Fruit fly (Drosophila melanogaster) whole organism, embryonic: Measurements from ENCODE around the gene Lsp2.

ENCODE experiments used
- Adf1 ChIP-seq: fragments of 200-800 bp; sonication (Bioruptor generic); IDR thresholded peaks from 2 replicates; pipeline ENCODE4 v1.3.6; 2022; ENCODE audit warnings: missing biosample characterization, missing genetic modification characterization
- Antp ChIP-seq: fragments of 200-800 bp; sonication (Bioruptor generic); optimal IDR thresholded peaks from 3 replicates; lab custom pipeline; 2016; ENCODE audit warnings: missing biosample characterization, missing genetic modification characterization
- Blimp-1 ChIP-seq: fragments of 200-800 bp; sonication (Bioruptor generic); optimal IDR thresholded peaks from 3 replicates; lab custom pipeline; 2018; ENCODE audit warnings: missing biosample characterization, missing genetic modification characterization, mild to moderate bottlenecking, moderate library complexity, missing genetic modification reagents
- Bteb2 ChIP-seq: fragments of 200-800 bp; sonication (Bioruptor generic); optimal IDR thresholded peaks from 2 replicates; lab custom pipeline; 2016; ENCODE audit warnings: missing biosample characterization, missing genetic modification characterization
- CG10431 ChIP-seq: fragments of 200-800 bp; sonication (Bioruptor generic); optimal IDR thresholded peaks from 3 replicates; lab custom pipeline; 2018; ENCODE audit warnings: missing biosample characterization, mild to moderate bottlenecking, missing genetic modification characterization
- CG11696 ChIP-seq: fragments of 200-800 bp; sonication (Bioruptor generic); IDR thresholded peaks from 2 replicates; pipeline ENCODE4 v1.3.6; 2022; ENCODE audit warnings: missing biosample characterization, missing genetic modification characterization
- CG12155 ChIP-seq: fragments of 200-800 bp; sonication (Bioruptor generic); optimal IDR thresholded peaks from 3 replicates; lab custom pipeline; 2016; ENCODE audit warnings: missing biosample characterization, missing genetic modification characterization
- CG13296 ChIP-seq: fragments of 200-800 bp; sonication (Bioruptor generic); optimal IDR thresholded peaks from 3 replicates; lab custom pipeline; 2018; ENCODE audit warnings: missing biosample characterization, mild to moderate bottlenecking, missing genetic modification characterization
- CG13775 ChIP-seq: fragments of 200-800 bp; sonication (Bioruptor generic); optimal IDR thresholded peaks from 3 replicates; lab custom pipeline; 2017; ENCODE audit warnings: missing biosample characterization, mild to moderate bottlenecking, missing genetic modification characterization
- CG15269 ChIP-seq: fragments of 200-800 bp; sonication (Bioruptor generic); optimal IDR thresholded peaks from 2 replicates; lab custom pipeline; 2018; ENCODE audit warnings: missing biosample characterization, mild to moderate bottlenecking, missing genetic modification characterization, moderate library complexity
- CG17186 ChIP-seq: fragments of 200-800 bp; sonication (Bioruptor generic); optimal IDR thresholded peaks from 3 replicates; lab custom pipeline; 2017; ENCODE audit warnings: missing biosample characterization, missing genetic modification reagents, missing genetic modification characterization
- CG18476 ChIP-seq: fragments of 200-800 bp; sonication (Bioruptor generic); optimal IDR thresholded peaks from 2 replicates; lab custom pipeline; 2016; ENCODE audit warnings: missing biosample characterization, mild to moderate bottlenecking, missing genetic modification characterization
- CG18619 ChIP-seq: fragments of 200-800 bp; sonication (Bioruptor generic); optimal IDR thresholded peaks from 3 replicates; lab custom pipeline; 2017; ENCODE audit warnings: missing biosample characterization, mild to moderate bottlenecking, missing genetic modification characterization
- CG18764 ChIP-seq: fragments of 200-800 bp; sonication (Bioruptor generic); optimal IDR thresholded peaks from 3 replicates; lab custom pipeline; 2016; ENCODE audit warnings: missing biosample characterization, missing genetic modification characterization
- CG2129 ChIP-seq: fragments of 200-800 bp; sonication (Bioruptor generic); IDR thresholded peaks from 2 replicates; pipeline ENCODE4 v1.3.6; 2022; ENCODE audit warnings: missing biosample characterization, missing genetic modification characterization; ENCODE audit not compliant: partially characterized antibody
- CG30020 ChIP-seq: fragments of 200-800 bp; optimal IDR thresholded peaks from 2 replicates; lab custom pipeline; 2019; ENCODE audit warnings: missing biosample characterization, mild to moderate bottlenecking, missing genetic modification characterization, moderate library complexity
- CG30431 ChIP-seq: fragments of 200-800 bp; sonication (Bioruptor generic); optimal IDR thresholded peaks from 2 replicates; lab custom pipeline; 2017; ENCODE audit warnings: missing biosample characterization, missing genetic modification characterization
- CG3281 ChIP-seq: fragments of 200-800 bp; sonication (Bioruptor generic); optimal IDR thresholded peaks from 3 replicates; lab custom pipeline; 2017; ENCODE audit warnings: missing biosample characterization, mild to moderate bottlenecking, missing genetic modification characterization
- CG4328 ChIP-seq: fragments of 200-800 bp; sonication (Bioruptor generic); optimal IDR thresholded peaks from 3 replicates; lab custom pipeline; 2017; ENCODE audit warnings: missing biosample characterization, missing genetic modification reagents, missing genetic modification characterization
- CG4424 ChIP-seq: fragments of 200-800 bp; sonication (Bioruptor generic); optimal IDR thresholded peaks from 3 replicates; lab custom pipeline; 2016; ENCODE audit warnings: missing biosample characterization, missing genetic modification characterization
- CG5953 ChIP-seq: fragments of 200-800 bp; sonication (Bioruptor generic); IDR thresholded peaks from 2 replicates; pipeline ENCODE4 v1.3.6; 2022; ENCODE audit warnings: missing biosample characterization, missing genetic modification characterization
- CG7987 ChIP-seq: fragments of 200-800 bp; sonication (Bioruptor generic); optimal IDR thresholded peaks from 2 replicates; lab custom pipeline; 2018; ENCODE audit warnings: missing biosample characterization, mild to moderate bottlenecking, missing genetic modification characterization, moderate library complexity
- CG8388 ChIP-seq: fragments of 200-800 bp; sonication (Bioruptor generic); optimal IDR thresholded peaks from 2 replicates; lab custom pipeline; 2019; ENCODE audit warnings: missing biosample characterization, mild to moderate bottlenecking, missing genetic modification characterization, moderate library complexity
- D19B ChIP-seq: fragments of 200-800 bp; sonication (Bioruptor generic); optimal IDR thresholded peaks from 2 replicates; lab custom pipeline; 2017; ENCODE audit warnings: missing biosample characterization, mild to moderate bottlenecking, missing genetic modification characterization
- Deaf1 ChIP-seq: fragments of 200-800 bp; optimal IDR thresholded peaks from 3 replicates; lab custom pipeline; 2019; ENCODE audit warnings: missing biosample characterization, mild to moderate bottlenecking, missing genetic modification characterization, moderate library complexity
- Myb ChIP-seq: fragments of 200-800 bp; sonication (Bioruptor generic); optimal IDR thresholded peaks from 2 replicates; lab custom pipeline; 2016; ENCODE audit warnings: missing biosample characterization, missing genetic modification characterization
- Nf-YB ChIP-seq: fragments of 200-800 bp; sonication (Bioruptor generic); optimal IDR thresholded peaks from 3 replicates; lab custom pipeline; 2019; ENCODE audit warnings: missing biosample characterization, mild to moderate bottlenecking, missing genetic modification characterization, moderate library complexity
- Vsx1 ChIP-seq: fragments of 200-800 bp; sonication (Bioruptor generic); optimal IDR thresholded peaks from 2 replicates; lab custom pipeline; 2017; ENCODE audit warnings: missing biosample characterization, mild to moderate bottlenecking, missing genetic modification characterization, missing genetic modification reagents
- bigmax ChIP-seq: fragments of 200-800 bp; sonication (Bioruptor generic); optimal IDR thresholded peaks from 2 replicates; lab custom pipeline; 2018; ENCODE audit warnings: missing biosample characterization, mild to moderate bottlenecking, missing genetic modification characterization
- bowl ChIP-seq: fragments of 200-800 bp; sonication (Bioruptor generic); IDR thresholded peaks from 2 replicates; pipeline ENCODE4 v1.3.6; 2022; ENCODE audit warnings: missing biosample characterization, missing genetic modification characterization
- cg ChIP-seq: fragments of 200-800 bp; sonication (Bioruptor generic); optimal IDR thresholded peaks from 3 replicates; lab custom pipeline; 2019; ENCODE audit warnings: missing biosample characterization, mild to moderate bottlenecking, missing genetic modification characterization, moderate library complexity
- croc ChIP-seq: fragments of 200-800 bp; sonication (Bioruptor generic); conservative IDR thresholded peaks from 3 replicates; pipeline ENCODE4 v1.3.6; 2022; ENCODE audit warnings: missing biosample characterization, missing genetic modification characterization
- ems ChIP-seq: fragments of 200-800 bp; sonication (Bioruptor generic); optimal IDR thresholded peaks from 3 replicates; lab custom pipeline; 2016; ENCODE audit warnings: missing biosample characterization, missing genetic modification characterization
- en ChIP-seq: fragments of 200-800 bp; sonication (Bioruptor generic); optimal IDR thresholded peaks from 2 replicates; lab custom pipeline; 2016; ENCODE audit warnings: missing biosample characterization, missing genetic modification characterization
- eyg ChIP-seq: fragments of 200-800 bp; sonication (Bioruptor generic); optimal IDR thresholded peaks from 3 replicates; lab custom pipeline; 2016; ENCODE audit warnings: missing biosample characterization, missing genetic modification characterization
- fd102C ChIP-seq: fragments of 200-800 bp; sonication (Bioruptor generic); optimal IDR thresholded peaks from 2 replicates; lab custom pipeline; 2018; ENCODE audit warnings: missing biosample characterization, mild to moderate bottlenecking, missing genetic modification characterization, moderate library complexity
- fru ChIP-seq: fragments of >200 bp; optimal IDR thresholded peaks from 2 replicates; lab custom pipeline; 2017
- hb ChIP-seq: fragments of 200-800 bp; sonication (Bioruptor generic); IDR thresholded peaks from 3 replicates; pipeline ENCODE4 v1.3.6; 2022; ENCODE audit warnings: missing biosample characterization, missing genetic modification characterization; ENCODE audit not compliant: partially characterized antibody
- hbn ChIP-seq: fragments of 200-800 bp; sonication (Bioruptor generic); IDR thresholded peaks from 2 replicates; pipeline ENCODE4 v1.3.6; 2022; ENCODE audit warnings: missing biosample characterization, missing genetic modification characterization; ENCODE audit not compliant: partially characterized antibody
- hth ChIP-seq: fragments of >200 bp; optimal IDR thresholded peaks from 2 replicates; lab custom pipeline; 2017; ENCODE audit warnings: inconsistent platforms
- kay ChIP-seq: fragments of 200-800 bp; sonication (Bioruptor generic); optimal IDR thresholded peaks from 2 replicates; lab custom pipeline; 2016; ENCODE audit warnings: missing biosample characterization, missing genetic modification characterization
- ken ChIP-seq: fragments of 200-800 bp; sonication (Bioruptor generic); IDR thresholded peaks from 3 replicates; pipeline ENCODE4 v1.3.6; 2022; ENCODE audit warnings: missing biosample characterization, missing genetic modification characterization
- mirr ChIP-seq: fragments of 200-800 bp; sonication (Bioruptor generic); optimal IDR thresholded peaks from 3 replicates; lab custom pipeline; 2018; ENCODE audit warnings: missing biosample characterization, mild to moderate bottlenecking, missing genetic modification characterization
- onecut ChIP-seq: fragments of 200-800 bp; sonication (Bioruptor generic); IDR thresholded peaks from 2 replicates; pipeline ENCODE4 v1.3.6; 2022; ENCODE audit warnings: missing biosample characterization, missing genetic modification characterization
- pho ChIP-seq: fragments of 200-800 bp; sonication (Bioruptor generic); optimal IDR thresholded peaks from 2 replicates; lab custom pipeline; 2016; ENCODE audit warnings: missing biosample characterization, missing genetic modification characterization
- seq ChIP-seq: fragments of 200-800 bp; sonication (Bioruptor generic); IDR thresholded peaks from 2 replicates; pipeline ENCODE4 v1.3.6; 2022; ENCODE audit warnings: missing biosample characterization, missing genetic modification characterization
- sisA ChIP-seq: fragments of 200-800 bp; sonication (Bioruptor generic); IDR thresholded peaks from 2 replicates; pipeline ENCODE4 v1.3.6; 2022; ENCODE audit warnings: missing biosample characterization, missing genetic modification characterization
- sqz ChIP-seq: fragments of 200-800 bp; sonication (Bioruptor generic); optimal IDR thresholded peaks from 3 replicates; lab custom pipeline; 2018; ENCODE audit warnings: missing biosample characterization, mild to moderate bottlenecking, missing genetic modification characterization
- tgo ChIP-seq: fragments of 200-800 bp; sonication (Bioruptor generic); IDR thresholded peaks from 3 replicates; pipeline ENCODE4 v1.3.6; 2022; ENCODE audit warnings: missing biosample characterization, missing genetic modification characterization
- tio ChIP-seq: fragments of 200-800 bp; sonication (Bioruptor generic); optimal IDR thresholded peaks from 2 replicates; lab custom pipeline; 2017; ENCODE audit warnings: missing biosample characterization, missing genetic modification characterization, inconsistent platforms
- twi ChIP-seq: fragments of 200-800 bp; optimal IDR thresholded peaks from 2 replicates; lab custom pipeline; 2019; ENCODE audit warnings: missing biosample characterization, mild to moderate bottlenecking, missing genetic modification characterization, moderate library complexity
- zen ChIP-seq: fragments of 200-800 bp; sonication (Bioruptor generic); optimal IDR thresholded peaks from 3 replicates; lab custom pipeline; 2018; ENCODE audit warnings: missing biosample characterization, mild to moderate bottlenecking, missing genetic modification characterization, moderate library complexity

Gene Lsp2

dm6 chr3L:12139232-12139698 is 10.1 kb downstream of the Lsp2 start (continued):
- TF ChIP-seq onecut (GFP tag; lab: Robert Waterston, UW) (no peak), hbn (GFP tag; lab: Robert Waterston, UW) (no peak), Adf1 (no peak), hth (lab: Kevin White, UChicago) (no peak), CG18619 (GFP tag; lab: Kevin White, UChicago) (peak; percentile 46), Blimp-1 (GFP tag; lab: Kevin White, UChicago) (no peak), CG2129 (GFP tag; lab: Robert Waterston, UW) (no peak), Nf-YB (GFP tag; lab: Kevin White, UChicago) (no peak), tgo (GFP tag; lab: Robert Waterston, UW) (peak; percentile 50; the same call in 2 of the 3 replicates), CG8388 (GFP tag; lab: Kevin White, UChicago) (peak; percentile 96), twi (tag; lab: Kevin White, UChicago) (no peak), sqz (GFP tag; lab: Kevin White, UChicago) (no peak), bowl (GFP tag; lab: Robert Waterston, UW) (no peak), CG13296 (GFP tag; lab: Kevin White, UChicago) (peak; percentile 67), Deaf1 (tag; lab: Kevin White, UChicago) (no peak), tio (GFP tag; lab: Kevin White, UChicago) (peak; percentile 57), CG13775 (GFP tag; lab: Kevin White, UChicago) (peak; percentile 34), pho (GFP tag; lab: Kevin White, UChicago) (peak; percentile 26), zen (tag; lab: Kevin White, UChicago) (no peak), CG10431 (GFP tag; lab: Kevin White, UChicago) (no peak), kay (GFP tag; lab: Kevin White, UChicago) (no peak), eyg (GFP tag; lab: Kevin White, UChicago) (no peak), CG12155 (GFP tag; lab: Kevin White, UChicago) (peak; percentile 7), en (GFP tag; lab: Kevin White, UChicago) (peak; percentile 27), hb (no peak), fd102C (GFP tag; lab: Kevin White, UChicago) (no peak), CG4424 (peak; percentile 44), CG11696 (GFP tag; lab: Robert Waterston, UW) (no peak), CG5953 (no peak), fru (lab: Kevin White, UChicago) (no peak), CG4328 (GFP tag; lab: Kevin White, UChicago) (peak; percentile 15), ken (GFP tag; lab: Robert Waterston, UW) (no peak; the same call in 2 of the 3 replicates), mirr (peak; percentile 0), CG15269 (tag; lab: Kevin White, UChicago) (peak; percentile 66), CG3281 (GFP tag; lab: Kevin White, UChicago) (peak; percentile 47), CG7987 (GFP tag; lab: Kevin White, UChicago) (no peak), Antp (GFP tag; lab: Kevin White, UChicago) (peak; percentile 38), D19B (peak; percentile 39), CG18476 (GFP tag; lab: Kevin White, UChicago) (no peak), seq (peak; percentile 56), CG17186 (GFP tag; lab: Kevin White, UChicago) (no peak), CG30431 (no peak), Bteb2 (GFP tag; lab: Kevin White, UChicago) (no peak), CG30020 (tag; lab: Kevin White, UChicago) (no peak), Myb (peak; percentile 57), croc (no peak), bigmax (GFP tag; lab: Kevin White, UChicago) (no peak), CG18764 (GFP tag; lab: Kevin White, UChicago) (no peak), Vsx1 (GFP tag; lab: Kevin White, UChicago) (no peak), ems (GFP tag; lab: Kevin White, UChicago) (peak; percentile 53), cg (GFP tag; lab: Kevin White, UChicago) (no peak), sisA (peak; percentile 46; the same call in 1 of the 2 replicates)
